Worm (Caenorhabditis elegans) whole organism, L2 larva: ENCODE results near the gene C35A5.8.

Experiments
- lin-39 ChIP-seq: fragments of 150-350 bp; optimal IDR thresholded peaks from 2 replicates; lab custom pipeline; 2014; ENCODE audit warnings: missing biosample characterization, missing genetic modification reagents, missing genetic modification characterization
- nhr-129 ChIP-seq: fragments of 150-350 bp; optimal IDR thresholded peaks from 2 replicates; lab custom pipeline; 2014; ENCODE audit warnings: missing biosample characterization, missing genetic modification characterization
- nhr-237 ChIP-seq: fragments of 150-350 bp; optimal IDR thresholded peaks from 2 replicates; lab custom pipeline; 2014; ENCODE audit warnings: missing biosample characterization, missing genetic modification characterization

DNA sequence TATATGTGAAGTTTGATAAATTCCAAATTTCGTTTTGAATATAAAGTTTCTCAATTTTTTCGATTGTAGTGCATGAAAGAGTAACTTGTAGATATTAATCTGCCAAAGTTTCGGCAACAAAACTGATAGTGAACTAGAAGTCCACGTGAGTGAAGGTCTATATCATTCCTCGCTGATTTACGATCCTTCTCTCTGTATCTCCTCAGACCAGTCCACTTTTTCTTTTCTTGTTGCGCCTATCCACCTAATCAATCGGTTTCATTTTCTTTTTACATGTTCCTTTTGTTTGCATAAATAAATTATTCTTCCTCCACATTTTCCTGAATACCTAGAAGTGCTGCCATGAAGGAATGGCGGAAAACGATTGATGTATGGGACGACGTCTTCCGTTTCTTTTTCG lies 38.4 kb upstream of the C35A5.8 start:
- no peak for TF ChIP-seq nhr-129
- no peak for TF ChIP-seq lin-39 (tag; lab: Kevin White, UChicago)
- no peak for TF ChIP-seq nhr-237 (tag; lab: Kevin White, UChicago)
